Worm (Caenorhabditis elegans): ENCODE data around the gene str-151.

Gene str-151

DNA sequence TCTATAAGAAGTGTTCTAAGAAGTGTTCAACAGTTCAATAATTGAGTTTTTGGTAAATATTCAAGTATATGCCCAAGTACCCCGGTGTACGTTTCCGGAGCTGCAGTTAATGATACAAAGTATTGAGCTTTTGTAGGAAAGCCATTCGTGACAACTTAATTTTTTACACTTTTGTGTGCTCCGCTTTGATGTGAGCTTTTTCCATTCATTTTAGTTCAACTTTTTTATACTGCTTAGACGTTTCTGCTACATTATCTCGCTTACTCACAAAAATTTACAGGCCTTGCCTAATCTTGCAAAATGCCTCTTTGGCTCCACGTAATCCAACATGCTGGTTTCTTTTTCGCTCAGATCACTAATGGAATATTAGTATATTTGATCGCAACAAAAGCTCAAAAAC is at the start of gene str-151:
Gene str-151, plus strand, starts transcription at position 301 of the 400 bp plus-strand sequence.
- TF ChIP-seq sea-2 (GFP tag; IDR thresholded peaks at IDR 0.05), result no peak

DNA sequence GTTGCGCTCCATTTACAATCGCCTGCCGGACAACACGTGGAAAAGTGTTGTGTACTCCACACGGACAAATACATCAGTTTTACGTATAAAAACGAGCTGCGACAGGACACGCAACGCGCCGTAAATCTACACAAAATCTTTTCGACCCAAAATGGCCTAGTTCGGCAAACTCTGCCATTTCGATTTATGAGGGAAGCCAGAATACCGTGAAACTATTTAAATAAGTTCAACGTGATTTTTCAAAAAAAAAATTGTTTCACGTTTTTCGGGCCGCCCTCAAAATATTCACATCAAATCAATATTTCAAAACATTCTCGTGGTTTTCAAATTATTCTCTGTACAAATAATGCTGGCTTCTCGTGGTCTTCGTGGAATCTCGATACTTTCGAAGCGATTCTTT is 49.1 kb upstream of the str-151 start, which contains the start of gene F36D3.8:
Gene F36D3.8, plus strand, starts transcription at position 301 of the 400 bp plus-strand sequence.
- TF ChIP-seq ceh-91 (GFP tag; IDR thresholded peaks at IDR 0.05), result no peak
- TF ChIP-seq C06A6.2 (GFP tag; conservative IDR thresholded peaks at IDR 0.05), result no peak
- TF ChIP-seq nfya-1 (tag; optimal IDR thresholded peaks at IDR 0.05; ENCODE audit: borderline replicate concordance, insufficient read depth), result no peak
- no peak for TF ChIP-seq sdz-38 (tag; optimal IDR thresholded peaks at IDR 0.05)
- TF ChIP-seq ztf-3 (GFP tag; optimal IDR thresholded peaks at IDR 0.05), result no peak
- TF ChIP-seq hmg-1.2 (GFP tag; IDR thresholded peaks at IDR 0.05), result no peak
- no peak for TF ChIP-seq madf-10 (tag; optimal IDR thresholded peaks at IDR 0.05)
- TF ChIP-seq mel-28 (tag; optimal IDR thresholded peaks at IDR 0.05; ENCODE audit: borderline replicate concordance), result no peak

DNA sequence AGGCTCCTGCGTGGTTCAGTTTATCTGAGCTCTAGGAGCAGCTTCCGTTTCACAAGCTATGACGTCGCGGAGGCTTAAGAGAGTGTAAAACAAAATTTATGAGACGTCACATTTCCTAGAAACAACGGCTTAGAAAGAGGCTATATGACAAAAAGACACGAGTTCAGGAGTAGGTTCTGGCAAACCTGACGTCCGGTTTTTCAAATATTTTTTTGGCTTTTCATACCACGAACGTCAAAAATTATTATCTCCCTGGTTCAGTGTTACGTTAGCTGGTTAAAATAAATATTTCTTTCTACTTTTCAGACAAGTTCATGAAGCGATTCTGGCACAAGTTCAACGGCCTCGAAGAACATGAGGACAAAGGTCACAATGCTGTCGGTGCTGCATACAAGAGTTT is 48.2 kb upstream of the str-151 start, which contains the start of gene F36D3.16:
Gene F36D3.16, plus strand, starts transcription at position 301 of the 400 bp plus-strand sequence.
- TF ChIP-seq F10E7.11 (tag; optimal IDR thresholded peaks at IDR 0.05), result no peak
- TF ChIP-seq Y67H2A.10 (GFP tag; conservative IDR thresholded peaks at IDR 0.05), result no peak
- TF ChIP-seq aptf-3 (GFP tag; IDR thresholded peaks at IDR 0.05), result no peak
- TF ChIP-seq zfh-2 (GFP tag; conservative IDR thresholded peaks at IDR 0.05), result no peak
- TF ChIP-seq ceh-40 (GFP tag; IDR thresholded peaks at IDR 0.05), result no peak
- no peak for TF ChIP-seq F52B5.7 (tag; optimal IDR thresholded peaks at IDR 0.05)
- no peak for TF ChIP-seq efl-1 (GFP tag; optimal IDR thresholded peaks at IDR 0.05)
- TF ChIP-seq T07F8.4 (tag; optimal IDR thresholded peaks at IDR 0.05), result no peak
- TF ChIP-seq lin-26 (GFP tag; IDR thresholded peaks at IDR 0.05), result no peak
- TF ChIP-seq nfyb-1 (GFP tag; IDR thresholded peaks at IDR 0.05), result no peak
- TF ChIP-seq snpc-4 (GFP tag; optimal IDR thresholded peaks at IDR 0.05), result no peak
- no peak for TF ChIP-seq snpc-4 (tag; optimal IDR thresholded peaks at IDR 0.05)
- TF ChIP-seq unc-130 (GFP tag; optimal IDR thresholded peaks at IDR 0.05), result no peak
- no peak for TF ChIP-seq B0019.2 (GFP tag; conservative IDR thresholded peaks at IDR 0.05)
- TF ChIP-seq egrh-3 (GFP tag; IDR thresholded peaks at IDR 0.05), result no peak
- TF ChIP-seq chd-7 (tag; optimal IDR thresholded peaks at IDR 0.05), result no peak

DNA sequence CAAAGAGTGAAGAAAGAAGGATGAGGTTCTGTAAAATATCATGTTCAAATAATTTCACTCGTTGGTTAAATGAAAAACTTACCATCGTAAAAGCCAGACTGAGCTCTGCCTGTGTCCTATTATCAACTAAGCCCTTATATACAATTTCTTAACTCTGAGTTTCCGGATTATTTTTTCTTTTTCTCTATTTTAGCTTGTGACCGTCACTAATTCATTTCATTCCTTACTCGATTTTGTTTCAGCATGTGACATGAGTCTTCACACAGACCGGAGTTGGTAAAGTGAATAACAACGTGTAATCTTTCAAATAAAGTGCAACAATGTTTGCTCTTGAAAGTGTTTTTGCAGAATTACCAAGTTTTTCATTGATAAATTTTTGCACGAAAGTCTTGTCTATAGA is 42.0 kb upstream of the str-151 start, which contains the start of gene cpr-2:
Gene cpr-2, minus strand, starts transcription at position 101 of the 400 bp plus-strand sequence.
- TF ChIP-seq bed-2 (GFP tag; IDR thresholded peaks at IDR 0.05), result no peak
- no peak for TF ChIP-seq madf-8 (GFP tag; conservative IDR thresholded peaks at IDR 0.05)
- no peak for TF ChIP-seq snpc-1.1 (tag; optimal IDR thresholded peaks at IDR 0.05; ENCODE audit: insufficient read depth)
- TF ChIP-seq lag-1 (GFP tag; IDR thresholded peaks at IDR 0.05), result no peak
- no peak for TF ChIP-seq ccch-3 (GFP tag; optimal IDR thresholded peaks at IDR 0.05)

DNA sequence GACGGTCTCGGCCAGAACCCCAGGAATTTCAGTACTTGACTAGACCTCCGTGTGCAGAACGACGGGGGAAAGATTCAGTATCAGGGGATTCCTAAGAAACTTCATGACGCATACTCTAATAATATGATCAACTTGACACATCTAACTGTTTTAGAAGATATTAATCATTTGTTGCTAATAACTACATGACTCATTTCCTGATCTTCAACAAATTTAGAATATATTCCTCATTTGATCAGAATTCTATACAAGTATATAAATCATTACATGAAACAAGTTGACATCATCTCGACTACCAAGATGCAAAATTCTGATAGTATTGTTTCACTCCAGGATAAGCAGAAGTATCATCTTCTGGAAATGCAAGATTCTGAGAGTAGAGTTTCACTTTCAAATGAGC is 40.8 kb upstream of the str-151 start, which contains the start of gene Y32B12B.8:
Gene Y32B12B.8, plus strand, starts transcription at position 301 of the 400 bp plus-strand sequence.
- TF ChIP-seq aptf-3 (GFP tag; IDR thresholded peaks at IDR 0.05) (no peak), tbx-9 (tag; optimal IDR thresholded peaks at IDR 0.05; ENCODE audit: borderline replicate concordance) (no peak), ceh-40 (GFP tag; IDR thresholded peaks at IDR 0.05) (no peak), rec-8 (tag; optimal IDR thresholded peaks at IDR 0.05) (no peak), attf-3 (GFP tag; conservative IDR thresholded peaks at IDR 0.05) (no peak), F10E7.11 (tag; optimal IDR thresholded peaks at IDR 0.05) (no peak), F23B12.7 (tag; optimal IDR thresholded peaks at IDR 0.05; ENCODE audit: insufficient read depth) (no peak), D2030.7 (GFP tag; IDR thresholded peaks at IDR 0.05) (no peak), C06A6.2 (GFP tag; conservative IDR thresholded peaks at IDR 0.05) (no peak), lsl-1 (GFP tag; optimal IDR thresholded peaks at IDR 0.05) (no peak), somi-1 (GFP tag; optimal IDR thresholded peaks at IDR 0.05) (no peak), lin-35 (GFP tag; optimal IDR thresholded peaks at IDR 0.05) (no peak), F55B11.4 (tag; optimal IDR thresholded peaks at IDR 0.05; ENCODE audit: borderline replicate concordance, insufficient read depth) (no peak), ets-4 (GFP tag; optimal IDR thresholded peaks at IDR 0.05) (no peak), tlf-1 (GFP tag; optimal IDR thresholded peaks at IDR 0.05) (no peak), egrh-3 (GFP tag; IDR thresholded peaks at IDR 0.05) (no peak), die-1 (tag; optimal IDR thresholded peaks at IDR 0.05) (no peak), chd-7 (tag; optimal IDR thresholded peaks at IDR 0.05) (no peak)
